Fruit fly (Drosophila melanogaster): ENCODE data around the gene Dhc1.

Gene Dhc1

DNA sequence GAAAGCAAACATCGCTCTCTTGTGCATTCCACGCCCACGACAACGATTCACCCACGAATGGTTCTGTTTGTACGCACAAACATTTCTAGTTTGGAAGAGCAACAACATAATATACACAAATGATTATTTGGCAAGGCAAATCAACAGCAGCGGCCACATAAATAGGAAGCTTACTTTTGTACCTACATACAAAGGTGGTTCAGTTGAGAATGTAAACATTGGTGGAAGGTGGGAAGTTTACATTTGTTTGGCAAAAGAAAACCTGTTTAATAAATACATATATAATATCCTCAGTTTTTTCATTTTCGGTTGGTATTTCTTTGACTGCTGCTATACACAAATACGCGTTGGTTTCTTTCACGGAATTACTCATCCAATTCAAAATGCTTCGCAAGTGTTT lies 28.1 kb upstream of the Dhc1 start (continued):
- TF ChIP-seq gce (GFP tag; IDR thresholded peaks at IDR 0.05): no peak
- TF ChIP-seq CG13123 (GFP tag; optimal IDR thresholded peaks at IDR 0.05): peak; percentile 73
- TF ChIP-seq inv (GFP tag; IDR thresholded peaks at IDR 0.05; ENCODE audit: partially characterized antibody): no peak
- TF ChIP-seq maf-S (GFP tag; optimal IDR thresholded peaks at IDR 0.05): peak; percentile 78
- peak; percentile 62 for TF ChIP-seq Myb (GFP tag; optimal IDR thresholded peaks at IDR 0.05)
- peak; percentile 54 for TF ChIP-seq CTCF (GFP tag; optimal IDR thresholded peaks at IDR 0.05)
- TF ChIP-seq az2 (GFP tag; optimal IDR thresholded peaks at IDR 0.05): peak; percentile 89
- no peak for TF ChIP-seq MBD-R2 (GFP tag; IDR thresholded peaks at IDR 0.05)
- peak; percentile 89 for TF ChIP-seq gro (GFP tag; optimal IDR thresholded peaks at IDR 0.05)
- peak; percentile 82; the same call in 2 of the 3 replicates for TF ChIP-seq CG11093 (GFP tag; IDR thresholded peaks at IDR 0.05)
- no peak for TF ChIP-seq Trl (optimal IDR thresholded peaks at IDR 0.05)
- TF ChIP-seq Trl (GFP tag; optimal IDR thresholded peaks at IDR 0.05): peak; percentile 81
- TF ChIP-seq salm (tag; optimal IDR thresholded peaks at IDR 0.05): peak; percentile 87
- TF ChIP-seq CG17186 (GFP tag; optimal IDR thresholded peaks at IDR 0.05): peak; percentile 70
- TF ChIP-seq kay (GFP tag; optimal IDR thresholded peaks at IDR 0.05): peak; percentile 90
- TF ChIP-seq CG32532 (GFP tag; IDR thresholded peaks at IDR 0.05): no peak
- TF ChIP-seq peb (GFP tag; IDR thresholded peaks at IDR 0.05): no peak
- no peak for TF ChIP-seq CG31224 (GFP tag; IDR thresholded peaks at IDR 0.05)
- TF ChIP-seq H15 (GFP tag; IDR thresholded peaks at IDR 0.05): no peak
- no peak for TF ChIP-seq crol (GFP tag; IDR thresholded peaks at IDR 0.05)
- TF ChIP-seq ara (GFP tag; IDR thresholded peaks at IDR 0.05): no peak
- no peak for TF ChIP-seq Sin3A (optimal IDR thresholded peaks at IDR 0.05)
- TF ChIP-seq aop (GFP tag; IDR thresholded peaks at IDR 0.05): no peak
- peak; percentile 86 for TF ChIP-seq HmgZ (tag; optimal IDR thresholded peaks at IDR 0.05)
- TF ChIP-seq Dll (GFP tag; IDR thresholded peaks at IDR 0.05; ENCODE audit: partially characterized antibody): no peak
- TF ChIP-seq CG7928 (GFP tag; optimal IDR thresholded peaks at IDR 0.05): peak; percentile 57
- TF ChIP-seq Poxn (GFP tag; IDR thresholded peaks at IDR 0.05): no peak
- TF ChIP-seq CG13424 (tag; optimal IDR thresholded peaks at IDR 0.05): peak; percentile 87
- peak in 1 of 3 experiments; percentile 49 for TF ChIP-seq Stat92E (GFP tag; optimal IDR thresholded peaks at IDR 0.05)
- TF ChIP-seq CG12299 (tag; optimal IDR thresholded peaks at IDR 0.05): peak; percentile 86
- no peak for TF ChIP-seq pan (optimal IDR thresholded peaks at IDR 0.05)
- TF ChIP-seq pan (GFP tag; optimal IDR thresholded peaks at IDR 0.05 in 1 of 2, IDR thresholded peaks at IDR 0.05 in 1 of 2): no peak
- TF ChIP-seq tna (GFP tag; IDR thresholded peaks at IDR 0.05; ENCODE audit: partially characterized antibody): no peak
- peak; percentile 78 for TF ChIP-seq CG8281 (tag; optimal IDR thresholded peaks at IDR 0.05)
- peak; percentile 88 for TF ChIP-seq CG4854 (GFP tag; optimal IDR thresholded peaks at IDR 0.05)
- TF ChIP-seq Ada2b (GFP tag; IDR thresholded peaks at IDR 0.05): no peak
- no peak for TF ChIP-seq al (GFP tag; IDR thresholded peaks at IDR 0.05)
- TF ChIP-seq Opbp (GFP tag; IDR thresholded peaks at IDR 0.05; ENCODE audit: partially characterized antibody): no peak
- no peak for TF ChIP-seq chinmo (GFP tag; IDR thresholded peaks at IDR 0.05; ENCODE audit: partially characterized antibody)
- no peak for TF ChIP-seq Tbp (GFP tag; optimal IDR thresholded peaks at IDR 0.05)
- TF ChIP-seq CG14965 (GFP tag; optimal IDR thresholded peaks at IDR 0.05; ENCODE audit: borderline replicate concordance): no peak
- no peak for TF ChIP-seq dati (GFP tag; IDR thresholded peaks at IDR 0.05)
- peak; percentile 87 for TF ChIP-seq CG7271 (tag; optimal IDR thresholded peaks at IDR 0.05)
- peak; percentile 76 to 80 for TF ChIP-seq chif (GFP tag; optimal IDR thresholded peaks at IDR 0.05)
- peak; percentile 92 for TF ChIP-seq NfI (GFP tag; optimal IDR thresholded peaks at IDR 0.05)
- no peak for TF ChIP-seq nerfin-2 (GFP tag; IDR thresholded peaks at IDR 0.05; ENCODE audit: partially characterized antibody)
- TF ChIP-seq ase (GFP tag; IDR thresholded peaks at IDR 0.05): no peak
- peak; percentile 45 for TF ChIP-seq trh (GFP tag; optimal IDR thresholded peaks at IDR 0.05)
- TF ChIP-seq sd (tag; optimal IDR thresholded peaks at IDR 0.05): peak; percentile 94
- TF ChIP-seq CG5953 (GFP tag; IDR thresholded peaks at IDR 0.05): no peak
- no peak for TF ChIP-seq Hr39 (optimal IDR thresholded peaks at IDR 0.05)
- TF ChIP-seq sqz (GFP tag; optimal IDR thresholded peaks at IDR 0.05): peak; percentile 89
- TF ChIP-seq Elba2 (GFP tag; optimal IDR thresholded peaks at IDR 0.05): no peak
